Fruit fly (Drosophila melanogaster) whole organism, prepupa: Measurements from ENCODE around the gene ddbt.

ENCODE experiments used
- Blimp-1 ChIP-seq: fragments of 200-800 bp; sonication (Bioruptor generic); optimal IDR thresholded peaks from 3 replicates; lab custom pipeline; 2017; ENCODE audit warnings: missing biosample characterization, missing genetic modification characterization, mild to moderate bottlenecking, moderate library complexity, missing genetic modification reagents
- CG10669 ChIP-seq: fragments of 200-800 bp; sonication (Bioruptor generic); optimal IDR thresholded peaks from 3 replicates; lab custom pipeline; 2018; ENCODE audit warnings: missing biosample characterization, mild to moderate bottlenecking, missing genetic modification characterization, moderate library complexity
- CG11294 ChIP-seq: fragments of 200-800 bp; sonication (Bioruptor generic); IDR thresholded peaks from 2 replicates; pipeline ENCODE4 v1.3.6; 2022; ENCODE audit warnings: missing biosample characterization, missing genetic modification characterization
- CG11902 ChIP-seq: fragments of 200-800 bp; sonication (Bioruptor generic); optimal IDR thresholded peaks from 3 replicates; lab custom pipeline; 2016; ENCODE audit warnings: missing biosample characterization, missing genetic modification characterization
- CG15336 ChIP-seq: fragments of 200-800 bp; sonication (Bioruptor generic); IDR thresholded peaks from 2 replicates; pipeline ENCODE4 v1.3.6; 2022; ENCODE audit warnings: missing biosample characterization, missing genetic modification characterization
- CG1621 ChIP-seq: fragments of 200-800 bp; sonication (Bioruptor generic); optimal IDR thresholded peaks from 3 replicates; lab custom pipeline; 2018; ENCODE audit warnings: missing biosample characterization, mild to moderate bottlenecking, missing genetic modification characterization
- CG3032 ChIP-seq: fragments of 200-800 bp; optimal IDR thresholded peaks from 2 replicates; lab custom pipeline; 2019; ENCODE audit warnings: missing biosample characterization, mild to moderate bottlenecking, missing genetic modification characterization, moderate library complexity
- CG32006 ChIP-seq: fragments of 200-800 bp; sonication (Bioruptor generic); optimal IDR thresholded peaks from 3 replicates; lab custom pipeline; 2017; ENCODE audit warnings: missing biosample characterization, mild to moderate bottlenecking, missing genetic modification characterization
- CG34406 ChIP-seq: fragments of 200-800 bp; sonication (Bioruptor generic); optimal IDR thresholded peaks from 3 replicates; lab custom pipeline; 2016; ENCODE audit warnings: missing biosample characterization, missing genetic modification characterization
- CG3919 ChIP-seq: fragments of 200-800 bp; sonication (Bioruptor generic); optimal IDR thresholded peaks from 3 replicates; lab custom pipeline; 2016; ENCODE audit warnings: missing biosample characterization, missing genetic modification characterization
- CG6163 ChIP-seq: fragments of 200-800 bp; sonication (Bioruptor generic); IDR thresholded peaks from 3 replicates; pipeline ENCODE4 v1.3.6; 2022; ENCODE audit warnings: missing biosample characterization, missing genetic modification characterization
- CG6792 ChIP-seq: fragments of 200-800 bp; sonication (Bioruptor generic); optimal IDR thresholded peaks from 3 replicates; lab custom pipeline; 2016; ENCODE audit warnings: missing biosample characterization, missing genetic modification characterization
- CG6808 ChIP-seq: fragments of 200-800 bp; sonication (Bioruptor generic); optimal IDR thresholded peaks from 3 replicates; lab custom pipeline; 2017; ENCODE audit warnings: missing biosample characterization, missing genetic modification characterization, mild to moderate bottlenecking, moderate library complexity, missing genetic modification reagents
- CG6854 ChIP-seq: fragments of 200-800 bp; sonication (Bioruptor generic); optimal IDR thresholded peaks from 2 replicates; lab custom pipeline; 2017; ENCODE audit warnings: missing biosample characterization, mild to moderate bottlenecking, missing genetic modification characterization
- CG8119 ChIP-seq: fragments of 200-800 bp; sonication (Bioruptor generic); IDR thresholded peaks from 3 replicates; pipeline ENCODE4 v1.3.6; 2022; ENCODE audit warnings: missing biosample characterization, missing genetic modification characterization
- CG8319 ChIP-seq: fragments of 200-800 bp; sonication (Bioruptor generic); optimal IDR thresholded peaks from 3 replicates; lab custom pipeline; 2016; ENCODE audit warnings: missing biosample characterization, missing genetic modification characterization
- CG8632 ChIP-seq: fragments of 200-800 bp; sonication (Bioruptor generic); optimal IDR thresholded peaks from 3 replicates; lab custom pipeline; 2016; ENCODE audit warnings: missing biosample characterization, missing genetic modification characterization
- CG9139 ChIP-seq: fragments of 200-800 bp; sonication (Bioruptor generic); optimal IDR thresholded peaks from 3 replicates; lab custom pipeline; 2017; ENCODE audit warnings: missing biosample characterization, mild to moderate bottlenecking, missing genetic modification characterization
- Eip75B ChIP-seq: fragments of 200-800 bp; sonication (Bioruptor generic); optimal IDR thresholded peaks from 3 replicates; lab custom pipeline; 2016; ENCODE audit warnings: missing biosample characterization, missing genetic modification characterization
- Eip78C ChIP-seq: fragments of 200-800 bp; sonication (Bioruptor generic); peaks from one replicate; lab custom pipeline; 2016; ENCODE audit warnings: missing biosample characterization, missing genetic modification characterization
- Ets21C ChIP-seq: fragments of 200-800 bp; sonication (Bioruptor generic); optimal IDR thresholded peaks from 3 replicates; lab custom pipeline; 2016; ENCODE audit warnings: missing biosample characterization, missing genetic modification characterization
- Ets96B ChIP-seq: fragments of 200-800 bp; optimal IDR thresholded peaks from 2 replicates; lab custom pipeline; 2019; ENCODE audit warnings: missing biosample characterization, mild to moderate bottlenecking, missing genetic modification characterization, moderate library complexity
- Gug ChIP-seq: fragments of 200-800 bp; sonication (Bioruptor generic); IDR thresholded peaks from 2 replicates; pipeline ENCODE4 v1.3.6; 2022; ENCODE audit warnings: missing biosample characterization, missing genetic modification characterization
- Hr4 ChIP-seq: fragments of 200-800 bp; sonication (Bioruptor generic); optimal IDR thresholded peaks from 3 replicates; lab custom pipeline; 2016; ENCODE audit warnings: missing biosample characterization, missing genetic modification characterization
- Met ChIP-seq: fragments of 200-800 bp; sonication (Bioruptor generic); optimal IDR thresholded peaks from 3 replicates; lab custom pipeline; 2016; ENCODE audit warnings: missing biosample characterization, missing genetic modification characterization
- OdsH ChIP-seq: fragments of 200-800 bp; sonication (Bioruptor generic); optimal IDR thresholded peaks from 3 replicates; lab custom pipeline; 2016; ENCODE audit warnings: missing biosample characterization, missing genetic modification characterization
- Sox14 ChIP-seq: fragments of 200-800 bp; sonication (Bioruptor generic); optimal IDR thresholded peaks from 3 replicates; lab custom pipeline; 2016; ENCODE audit warnings: missing biosample characterization, missing genetic modification characterization
- Sox15 ChIP-seq: fragments of 200-800 bp; sonication (Bioruptor generic); optimal IDR thresholded peaks from 3 replicates; lab custom pipeline; 2016; ENCODE audit warnings: missing biosample characterization, missing genetic modification characterization
- achi ChIP-seq: fragments of 200-800 bp; sonication (Bioruptor generic); optimal IDR thresholded peaks from 3 replicates; lab custom pipeline; 2016; ENCODE audit warnings: missing biosample characterization, missing genetic modification characterization
- cyc ChIP-seq: fragments of 200-800 bp; sonication (Bioruptor generic); optimal IDR thresholded peaks from 3 replicates; lab custom pipeline; 2016; ENCODE audit warnings: missing biosample characterization, missing genetic modification characterization
- dac ChIP-seq: fragments of 200-800 bp; sonication (Bioruptor generic); optimal IDR thresholded peaks from 2 replicates; lab custom pipeline; 2017; ENCODE audit warnings: missing biosample characterization, mild to moderate bottlenecking, missing genetic modification characterization
- dsx ChIP-seq: fragments of 200-800 bp; optimal IDR thresholded peaks from 3 replicates; lab custom pipeline; 2019; ENCODE audit warnings: missing biosample characterization, mild to moderate bottlenecking, missing genetic modification characterization, moderate library complexity; ENCODE audit not compliant: poor library complexity, severe bottlenecking
- eg ChIP-seq: fragments of 200-800 bp; sonication (Bioruptor generic); IDR thresholded peaks from 3 replicates; pipeline ENCODE4 v1.3.6; 2022; ENCODE audit warnings: missing biosample characterization, missing genetic modification characterization
- fd59A ChIP-seq: fragments of 200-800 bp; sonication (Bioruptor generic); optimal IDR thresholded peaks from 2 replicates; lab custom pipeline; 2017; ENCODE audit warnings: missing biosample characterization, mild to moderate bottlenecking, missing genetic modification characterization, missing genetic modification reagents
- fd85E ChIP-seq: fragments of 200-800 bp; sonication (Bioruptor generic); optimal IDR thresholded peaks from 3 replicates; lab custom pipeline; 2016; ENCODE audit warnings: missing biosample characterization, missing genetic modification characterization
- fkh ChIP-seq: fragments of 200-800 bp; sonication (Bioruptor generic); optimal IDR thresholded peaks from 3 replicates; lab custom pipeline; 2017; ENCODE audit warnings: missing biosample characterization, mild to moderate bottlenecking, missing genetic modification characterization, moderate library complexity
- net ChIP-seq: fragments of 200-800 bp; sonication (Bioruptor generic); optimal IDR thresholded peaks from 3 replicates; lab custom pipeline; 2016; ENCODE audit warnings: missing biosample characterization, missing genetic modification characterization
- pdm3 ChIP-seq: fragments of 200-800 bp; sonication (Bioruptor generic); optimal IDR thresholded peaks from 3 replicates; lab custom pipeline; 2016; ENCODE audit warnings: missing biosample characterization, missing genetic modification characterization
- salr ChIP-seq, 2 experiments: fragments of 200-800 bp; sonication (Bioruptor generic); optimal IDR thresholded peaks; 3 replicates each; lab custom pipeline; 2016 to 2018; ENCODE audit warnings: missing biosample characterization in 2 of 2, missing genetic modification characterization in 2 of 2, mild to moderate bottlenecking in 1 of 2
- spab ChIP-seq: fragments of 200-800 bp; sonication (Bioruptor generic); optimal IDR thresholded peaks from 2 replicates; lab custom pipeline; 2017; ENCODE audit warnings: missing biosample characterization, mild to moderate bottlenecking, missing genetic modification characterization, missing genetic modification reagents
- ss ChIP-seq, 2 experiments: fragments of 200-800 bp; sonication (Bioruptor generic); optimal IDR thresholded peaks; 2 replicates in 1 of 2; 3 replicates in 1 of 2; lab custom pipeline; 2017 to 2018; ENCODE audit warnings: mild to moderate bottlenecking in 2 of 2, missing biosample characterization in 2 of 2, missing genetic modification characterization in 2 of 2, moderate library complexity in 1 of 2
- svp ChIP-seq: fragments of 200-800 bp; sonication (Bioruptor generic); peaks from one replicate; lab custom pipeline; 2016; ENCODE audit warnings: missing biosample characterization, missing genetic modification characterization
- topi ChIP-seq: fragments of 200-800 bp; sonication (Bioruptor generic); optimal IDR thresholded peaks from 3 replicates; lab custom pipeline; 2016; ENCODE audit warnings: missing biosample characterization, missing genetic modification characterization
- vri ChIP-seq: fragments of 200-800 bp; sonication (Bioruptor generic); optimal IDR thresholded peaks from 3 replicates; lab custom pipeline; 2016; ENCODE audit warnings: missing biosample characterization, mild to moderate bottlenecking, missing genetic modification characterization

Gene ddbt

dm6 chr3L:346656-347640 is 30.1 kb downstream of the ddbt start, which contains the start of gene mth (continued):
- peak; percentile 18 to 41 for TF ChIP-seq ss (GFP tag; optimal IDR thresholded peaks at IDR 0.05; lab: Kevin White, UChicago)
- TF ChIP-seq pdm3: peak; percentile 57
- peak; percentile 61 for TF ChIP-seq CG3032
- peak; percentile 43 for TF ChIP-seq achi (GFP tag; lab: Kevin White, UChicago)
- TF ChIP-seq CG8319 (GFP tag; lab: Kevin White, UChicago): no peak
- peak; percentile 80 for TF ChIP-seq svp
- TF ChIP-seq CG32006 (GFP tag; lab: Kevin White, UChicago): peak; percentile 39
- no peak for TF ChIP-seq dac (GFP tag; lab: Kevin White, UChicago)
- TF ChIP-seq Sox14 (GFP tag; lab: Kevin White, UChicago): peak; percentile 66
- TF ChIP-seq Eip75B (GFP tag; lab: Kevin White, UChicago): no peak
- peak; percentile 70 for TF ChIP-seq dsx (GFP tag; lab: Kevin White, UChicago)
- TF ChIP-seq spab (GFP tag; lab: Kevin White, UChicago): no peak
- peak; percentile 44 for TF ChIP-seq Met (GFP tag; lab: Kevin White, UChicago)
- no peak for TF ChIP-seq Gug (GFP tag; lab: Robert Waterston, UW)
- no peak for TF ChIP-seq CG6792 (GFP tag; lab: Kevin White, UChicago)
- peak; percentile 50 for TF ChIP-seq Ets21C
- peak; percentile 39; the same call in 1 of the 2 replicates for TF ChIP-seq CG15336 (GFP tag; lab: Robert Waterston, UW)
- TF ChIP-seq CG1621 (tag; lab: Kevin White, UChicago): no peak
- TF ChIP-seq, all 60 proteins: peak for 39

dm6 chr3L:347641-348405 is 30.9 kb downstream of the ddbt start:
- TF ChIP-seq CG34406 (GFP tag; lab: Kevin White, UChicago) (peak; percentile 77), svp (peak; percentile 91), CG6163 (peak; percentile 94), Sox15 (peak; percentile 75), CG8632 (GFP tag; lab: Kevin White, UChicago) (peak; percentile 66), CG3919 (GFP tag; lab: Kevin White, UChicago) (peak; percentile 92), CG11902 (GFP tag; lab: Kevin White, UChicago) (peak; percentile 76), CG6808 (GFP tag; lab: Kevin White, UChicago) (peak; percentile 79), OdsH (GFP tag; lab: Kevin White, UChicago) (peak; percentile 90), Met (GFP tag; lab: Kevin White, UChicago) (peak; percentile 83), Hr4 (GFP tag; lab: Kevin White, UChicago) (peak; percentile 95), Gug (GFP tag; lab: Robert Waterston, UW) (peak; percentile 35; the same call in 1 of the 2 replicates), Ets21C (peak; percentile 72), CG3032 (peak; percentile 58), spab (GFP tag; lab: Kevin White, UChicago) (peak; percentile 75), cyc (GFP tag; lab: Kevin White, UChicago) (peak; percentile 89), fd85E (GFP tag; lab: Kevin White, UChicago) (no peak), vri (peak; percentile 81), net (GFP tag; lab: Kevin White, UChicago) (peak; percentile 90), eg (peak; percentile 90), CG10669 (GFP tag; lab: Kevin White, UChicago) (peak; percentile 85), dsx (GFP tag; lab: Kevin White, UChicago) (peak; percentile 78), CG6854 (no peak), Eip78C (GFP tag; lab: Kevin White, UChicago) (peak; percentile 96), CG11294 (peak; percentile 79), fkh (GFP tag; lab: Kevin White, UChicago) (no peak), CG32006 (GFP tag; lab: Kevin White, UChicago) (peak; percentile 95), CG8119 (GFP tag; lab: Robert Waterston, UW) (peak; percentile 90), Ets96B (peak; percentile 81), achi (GFP tag; lab: Kevin White, UChicago) (peak; percentile 87), fd59A (GFP tag; lab: Kevin White, UChicago) (peak; percentile 75), CG6792 (GFP tag; lab: Kevin White, UChicago) (peak; percentile 86), Blimp-1 (GFP tag; lab: Kevin White, UChicago) (peak; percentile 26), CG9139 (peak; percentile 52), salr (GFP tag; optimal IDR thresholded peaks at IDR 0.05; lab: Kevin White, UChicago) (peak; percentile 82 to 91), topi (GFP tag; lab: Kevin White, UChicago) (peak; percentile 81)
